Worm (Caenorhabditis elegans) whole organism, early embryonic: ENCODE data around the gene ptr-9.

Experiments used
- B0310.2 ChIP-seq: sonication (generic microtip); optimal IDR thresholded peaks from 2 replicates; lab custom pipeline; 2016; ENCODE audit warnings: mild to moderate bottlenecking, missing genetic modification characterization, missing compliant biosample characterization
- F13C5.2 ChIP-seq: sonication (generic microtip); optimal IDR thresholded peaks from 2 replicates; lab custom pipeline; 2017; ENCODE audit warnings: mild to moderate bottlenecking, missing genetic modification characterization, inconsistent platforms, missing compliant biosample characterization
- aly-1 ChIP-seq: sonication (generic microtip); optimal IDR thresholded peaks from 2 replicates; lab custom pipeline; 2016; ENCODE audit warnings: missing genetic modification characterization, missing compliant biosample characterization
- ama-1 ChIP-seq: fragments of 150-350 bp; optimal IDR thresholded peaks from 2 replicates; lab custom pipeline; 2014
- ceh-13 ChIP-seq: fragments of 200-800 bp; sonication (Bioruptor generic); optimal IDR thresholded peaks from 2 replicates; lab custom pipeline; 2018; ENCODE audit warnings: mild to moderate bottlenecking, missing genetic modification characterization, missing compliant biosample characterization
- ceh-36 ChIP-seq: sonication (generic microtip); optimal IDR thresholded peaks from 2 replicates; lab custom pipeline; 2016; ENCODE audit warnings: missing genetic modification characterization, inconsistent platforms, missing compliant biosample characterization
- ets-7 ChIP-seq: sonication (generic microtip); optimal IDR thresholded peaks from 2 replicates; lab custom pipeline; 2016; ENCODE audit warnings: missing genotype, missing genetic modification characterization, missing compliant biosample characterization
- flt-1 ChIP-seq: fragments of 200-800 bp; sonication (Bioruptor generic); IDR thresholded peaks from 2 replicates; pipeline ENCODE4 v1.3.6; 2022; ENCODE audit warnings: missing genetic modification characterization, missing compliant biosample characterization
- hmbx-1 ChIP-seq: sonication (generic microtip); optimal IDR thresholded peaks from 2 replicates; lab custom pipeline; 2016; ENCODE audit warnings: mild to moderate bottlenecking, missing genetic modification characterization, missing compliant biosample characterization
- hmg-4 ChIP-seq: fragments of 200-800 bp; sonication (Bioruptor generic); optimal IDR thresholded peaks from 2 replicates; lab custom pipeline; 2018; ENCODE audit warnings: mild to moderate bottlenecking, missing genetic modification characterization, missing compliant biosample characterization
- hnd-1 ChIP-seq: sonication (generic microtip); optimal IDR thresholded peaks from 2 replicates; lab custom pipeline; 2016; ENCODE audit warnings: missing genetic modification characterization, missing compliant biosample characterization
- pes-1 ChIP-seq: fragments of 200-800 bp; sonication (Bioruptor generic); IDR thresholded peaks from 2 replicates; pipeline ENCODE4 v1.3.6; 2022; ENCODE audit warnings: missing genetic modification reagents, missing genetic modification characterization, missing compliant biosample characterization
- scrt-1 ChIP-seq: fragments of 200-800 bp; sonication (Bioruptor generic); IDR thresholded peaks from 2 replicates; pipeline ENCODE4 v1.3.6; 2022; ENCODE audit warnings: missing genetic modification characterization, missing compliant biosample characterization
- sea-1 ChIP-seq: fragments of 200-800 bp; sonication (Bioruptor generic); conservative IDR thresholded peaks from 2 replicates; pipeline ENCODE4 v1.3.6; 2022; ENCODE audit warnings: missing genetic modification characterization, missing compliant biosample characterization
- tbx-11 ChIP-seq: fragments of 200-800 bp; sonication (Bioruptor generic); IDR thresholded peaks from 2 replicates; pipeline ENCODE4 v1.3.6; 2022; ENCODE audit warnings: missing genetic modification characterization, missing compliant biosample characterization
- tbx-37 ChIP-seq: fragments of 200-800 bp; sonication (Bioruptor generic); conservative IDR thresholded peaks from 2 replicates; pipeline ENCODE4 v1.3.6; 2022; ENCODE audit warnings: missing genetic modification reagents, missing genetic modification characterization, missing compliant biosample characterization
- tra-4 ChIP-seq: sonication (generic microtip); optimal IDR thresholded peaks from 2 replicates; lab custom pipeline; 2017; ENCODE audit warnings: missing genetic modification characterization, missing compliant biosample characterization

Gene ptr-9

ce11 chrIII:9112479-9112878 is 49.0 kb downstream of the ptr-9 start:
- no peak for TF ChIP-seq B0310.2
- TF ChIP-seq tbx-11 = no peak
- no peak for TF ChIP-seq ceh-36
- peak; percentile 67 for TF ChIP-seq F13C5.2
- TF ChIP-seq sea-1 (GFP tag; lab: Robert Waterston, UW) = no peak
- peak; percentile 19 for TF ChIP-seq aly-1 (tag; lab: Kevin White, UChicago)
- TF ChIP-seq ceh-13 (GFP tag; lab: Kevin White, UChicago) = no peak
- peak; percentile 80 for TF ChIP-seq hmg-4

DNA sequence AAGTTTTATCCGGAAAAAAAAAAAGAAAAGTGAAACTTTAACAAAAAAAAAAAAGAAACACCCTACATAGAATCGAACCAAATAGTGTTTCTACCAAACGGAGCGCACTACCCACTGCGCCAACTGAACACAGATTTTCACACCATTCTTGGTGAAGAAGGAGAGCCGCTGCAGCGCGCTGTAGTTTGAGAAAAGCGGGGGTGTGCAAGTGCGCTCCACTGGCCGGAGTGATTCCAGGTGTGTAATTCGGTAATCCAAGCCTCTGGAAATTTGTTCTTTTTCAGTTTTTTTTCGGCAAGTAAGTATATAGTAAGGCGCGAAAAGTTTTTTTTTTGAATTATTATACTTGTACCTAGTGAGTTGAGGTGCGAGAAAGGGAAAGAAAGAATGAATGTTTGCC is 50.5 kb downstream of the ptr-9 start:
- TF ChIP-seq pes-1 (GFP tag; lab: Robert Waterston, UW) (peak; percentile 77), flt-1 (GFP tag; lab: Robert Waterston, UW) (peak; percentile 53), scrt-1 (GFP tag; lab: Robert Waterston, UW) (peak; percentile 69; the same call in 1 of the 2 replicates), tbx-37 (GFP tag; lab: Robert Waterston, UW) (0 out of 2 replicates have a peak, but pooled peaks have one; percentile 35)

DNA sequence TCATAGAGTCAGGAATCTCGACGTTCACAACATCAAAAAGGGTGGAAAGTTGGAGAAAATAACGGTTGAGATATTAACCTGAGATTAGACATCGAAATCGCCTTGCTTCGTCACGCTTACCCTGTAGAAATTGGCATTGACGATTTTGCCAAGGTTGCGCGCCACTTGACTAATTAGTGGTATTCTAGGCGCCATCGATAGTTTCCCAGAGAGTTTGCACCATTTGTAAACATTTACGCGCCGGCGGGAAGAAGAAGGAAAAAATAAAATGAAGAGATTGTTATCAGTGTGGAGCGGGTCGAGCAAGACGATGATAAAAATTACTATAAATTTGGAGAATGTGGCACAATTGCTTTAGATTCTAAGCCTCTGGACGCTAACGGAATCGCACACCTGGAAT is 51.2 kb downstream of the ptr-9 start:
- no peak for TF ChIP-seq F13C5.2
- no peak for TF ChIP-seq flt-1 (GFP tag; lab: Robert Waterston, UW)
- TF ChIP-seq pes-1 (GFP tag; lab: Robert Waterston, UW) = no peak
- TF ChIP-seq ama-1 = no peak
- no peak for TF ChIP-seq hmg-4
- no peak for TF ChIP-seq tbx-37 (GFP tag; lab: Robert Waterston, UW)
- no peak for TF ChIP-seq sea-1 (GFP tag; lab: Robert Waterston, UW)

DNA sequence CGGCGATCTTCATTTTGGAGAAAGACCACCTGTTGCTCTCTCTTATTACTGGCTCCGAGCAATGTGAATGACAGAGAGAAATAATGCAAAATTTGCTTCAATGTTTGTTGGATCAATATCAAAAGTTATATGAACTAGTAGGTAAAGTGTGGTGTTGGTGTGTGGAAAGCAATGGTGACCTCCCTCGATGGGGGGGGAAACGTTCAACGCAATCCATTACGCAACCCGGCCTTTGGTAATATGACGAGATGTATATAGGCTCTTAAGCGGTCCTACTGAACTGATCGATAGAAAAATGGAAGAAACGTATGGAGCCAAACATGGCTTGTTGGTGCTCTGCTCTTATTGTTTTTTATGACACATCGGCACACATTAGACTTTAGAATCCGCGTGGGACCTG is 51.7 kb downstream of the ptr-9 start:
- TF ChIP-seq ceh-13 (GFP tag; lab: Kevin White, UChicago) (no peak), hnd-1 (tag; lab: Kevin White, UChicago) (no peak), hmbx-1 (no peak), pes-1 (GFP tag; lab: Robert Waterston, UW) (no peak), ceh-36 (peak; percentile 16)

- TF ChIP-seq flt-1 (GFP tag; lab: Robert Waterston, UW) (no peak), tra-4 (tag; lab: Kevin White, UChicago) (no peak), ama-1 (no peak), hmbx-1 (no peak), ceh-13 (GFP tag; lab: Kevin White, UChicago) (no peak), hnd-1 (tag; lab: Kevin White, UChicago) (no peak), ceh-36 (no peak), hmg-4 (no peak), pes-1 (GFP tag; lab: Robert Waterston, UW) (no peak), sea-1 (GFP tag; lab: Robert Waterston, UW) (no peak), F13C5.2 (no peak), ets-7 (tag; lab: Kevin White, UChicago) (no peak), scrt-1 (GFP tag; lab: Robert Waterston, UW) (no peak), tbx-11 (no peak), tbx-37 (GFP tag; lab: Robert Waterston, UW) (no peak), aly-1 (tag; lab: Kevin White, UChicago) (no peak)
These were observed 52.3 kb downstream of the ptr-9 start, which contains the start of gene cya-1 for ce11 chrIII:9109172-9109571. Gene cya-1, minus strand, starts transcription at chrIII:9109272.
